Worm (Caenorhabditis elegans) whole organism, late embryonic: ENCODE results near the gene nas-31.

Source experiments
- C38D4.7 ChIP-seq: fragments of 200-800 bp; sonication (Bioruptor generic); optimal IDR thresholded peaks from 2 replicates; lab custom pipeline; 2018; ENCODE audit warnings: mild to moderate bottlenecking, missing genetic modification characterization, moderate library complexity, missing compliant biosample characterization
- F13H6.1 ChIP-seq: sonication (generic microtip); optimal IDR thresholded peaks from 2 replicates; lab custom pipeline; 2016; ENCODE audit warnings: missing genetic modification characterization, missing compliant biosample characterization
- K02D7.2 ChIP-seq: sonication (generic microtip); optimal IDR thresholded peaks from 2 replicates; lab custom pipeline; 2017; ENCODE audit warnings: mild to moderate bottlenecking, missing genetic modification characterization, missing compliant biosample characterization
- K09A11.1 ChIP-seq: sonication (generic microtip); optimal IDR thresholded peaks from 2 replicates; lab custom pipeline; 2017; ENCODE audit warnings: antibody characterized with exemption, mild to moderate bottlenecking, missing genetic modification characterization, missing compliant biosample characterization; ENCODE audit not compliant: insufficient read depth
- T23F11.4 ChIP-seq: fragments of 200-800 bp; sonication (Bioruptor generic); optimal IDR thresholded peaks from 2 replicates; lab custom pipeline; 2018; ENCODE audit warnings: mild to moderate bottlenecking, missing genetic modification characterization, missing compliant biosample characterization
- Y22D7AL.16 ChIP-seq: sonication (generic microtip); optimal IDR thresholded peaks from 2 replicates; lab custom pipeline; 2016; ENCODE audit warnings: missing genetic modification characterization, missing compliant biosample characterization
- ahr-1 ChIP-seq: sonication (generic microtip); optimal IDR thresholded peaks from 2 replicates; lab custom pipeline; 2016; ENCODE audit warnings: missing genetic modification characterization, missing compliant biosample characterization
- ceh-14 ChIP-seq: sonication (generic microtip); optimal IDR thresholded peaks from 2 replicates; lab custom pipeline; 2016; ENCODE audit warnings: missing genotype, missing genetic modification characterization, missing compliant biosample characterization
- ceh-31 ChIP-seq: sonication (generic microtip); optimal IDR thresholded peaks from 2 replicates; lab custom pipeline; 2016; ENCODE audit warnings: missing genetic modification characterization, missing compliant biosample characterization
- ceh-34 ChIP-seq: sonication (generic microtip); optimal IDR thresholded peaks from 2 replicates; lab custom pipeline; 2016; ENCODE audit warnings: mild to moderate bottlenecking, missing genetic modification characterization, missing compliant biosample characterization
- ceh-45 ChIP-seq: fragments of 200-800 bp; sonication (Bioruptor generic); IDR thresholded peaks from 2 replicates; pipeline ENCODE4 v1.3.6; 2022; ENCODE audit warnings: missing genetic modification reagents, missing genetic modification characterization, missing compliant biosample characterization
- ceh-48 ChIP-seq: sonication (generic microtip); optimal IDR thresholded peaks from 2 replicates; lab custom pipeline; 2016; ENCODE audit warnings: missing genetic modification characterization, inconsistent platforms, missing compliant biosample characterization
- ceh-9 ChIP-seq: sonication (generic microtip); optimal IDR thresholded peaks from 2 replicates; lab custom pipeline; 2016; ENCODE audit warnings: mild to moderate bottlenecking, missing genetic modification characterization, inconsistent platforms, missing compliant biosample characterization
- dmd-4 ChIP-seq: sonication (generic microtip); optimal IDR thresholded peaks from 2 replicates; lab custom pipeline; 2016; ENCODE audit warnings: borderline replicate concordance, missing genetic modification characterization, missing compliant biosample characterization
- dve-1 ChIP-seq: sonication (generic microtip); optimal IDR thresholded peaks from 2 replicates; lab custom pipeline; 2017; ENCODE audit warnings: antibody characterized with exemption, mild to moderate bottlenecking, missing genetic modification characterization, missing compliant biosample characterization
- elt-2 ChIP-seq: sonication (generic microtip); optimal IDR thresholded peaks from 2 replicates; lab custom pipeline; 2016; ENCODE audit warnings: missing genetic modification reagents, missing genetic modification characterization, missing compliant biosample characterization
- ets-4 ChIP-seq: sonication (generic microtip); optimal IDR thresholded peaks from 2 replicates; lab custom pipeline; 2016; ENCODE audit warnings: missing genetic modification characterization, missing compliant biosample characterization
- fkh-10 ChIP-seq: fragments of 150-350 bp; optimal IDR thresholded peaks from 2 replicates; lab custom pipeline; 2014; ENCODE audit warnings: missing biosample characterization, missing genetic modification reagents, missing genetic modification characterization
- fkh-6 ChIP-seq: sonication (generic microtip); optimal IDR thresholded peaks from 2 replicates; lab custom pipeline; 2016; ENCODE audit warnings: missing genetic modification characterization, missing compliant biosample characterization
- gmeb-2 ChIP-seq: sonication (generic microtip); optimal IDR thresholded peaks from 2 replicates; lab custom pipeline; 2016; ENCODE audit warnings: missing genetic modification characterization, inconsistent platforms, missing compliant biosample characterization
- hlh-15 ChIP-seq: sonication (generic microtip); optimal IDR thresholded peaks from 2 replicates; lab custom pipeline; 2016; ENCODE audit warnings: missing genetic modification characterization, missing compliant biosample characterization
- hlh-6 ChIP-seq: sonication (generic microtip); optimal IDR thresholded peaks from 2 replicates; lab custom pipeline; 2016; ENCODE audit warnings: missing genotype, missing genetic modification characterization, missing compliant biosample characterization
- hlh-8 ChIP-seq: sonication (generic microtip); optimal IDR thresholded peaks from 2 replicates; lab custom pipeline; 2016; ENCODE audit warnings: missing genotype, missing genetic modification characterization, missing compliant biosample characterization
- lim-6 ChIP-seq: sonication (generic microtip); optimal IDR thresholded peaks from 2 replicates; lab custom pipeline; 2016; ENCODE audit warnings: missing genetic modification characterization, missing compliant biosample characterization
- madf-2 ChIP-seq: sonication (generic microtip); optimal IDR thresholded peaks from 2 replicates; lab custom pipeline; 2017; ENCODE audit warnings: missing genetic modification characterization, missing compliant biosample characterization
- nhr-232 ChIP-seq: sonication (generic microtip); optimal IDR thresholded peaks from 2 replicates; lab custom pipeline; 2016; ENCODE audit warnings: missing genetic modification characterization, missing compliant biosample characterization
- npax-4 ChIP-seq: sonication (generic microtip); optimal IDR thresholded peaks from 2 replicates; lab custom pipeline; 2016; ENCODE audit warnings: missing genetic modification characterization, missing compliant biosample characterization
- odd-2 ChIP-seq: sonication (generic microtip); optimal IDR thresholded peaks from 2 replicates; lab custom pipeline; 2017; ENCODE audit warnings: antibody characterized with exemption, mild to moderate bottlenecking, missing genetic modification characterization, missing compliant biosample characterization
- pag-3 ChIP-seq: sonication (generic microtip); optimal IDR thresholded peaks from 2 replicates; lab custom pipeline; 2016; ENCODE audit warnings: missing compliant biosample characterization, missing genetic modification characterization, borderline replicate concordance
- pax-1 ChIP-seq: fragments of 150-350 bp; optimal IDR thresholded peaks from 2 replicates; lab custom pipeline; 2014; ENCODE audit warnings: missing biosample characterization, missing genetic modification characterization
- pha-2 ChIP-seq: sonication (generic microtip); optimal IDR thresholded peaks from 2 replicates; lab custom pipeline; 2017; ENCODE audit warnings: mild to moderate bottlenecking, missing genetic modification characterization, missing compliant biosample characterization
- pha-4 ChIP-seq: fragments of 150-350 bp; optimal IDR thresholded peaks from 2 replicates; lab custom pipeline; 2018; ENCODE audit warnings: missing biosample characterization, missing genetic modification reagents, missing genetic modification characterization
- sdc-2 ChIP-seq: sonication (generic microtip); optimal IDR thresholded peaks from 2 replicates; lab custom pipeline; 2016; ENCODE audit warnings: missing genotype, missing genetic modification characterization, missing compliant biosample characterization
- sox-4 ChIP-seq: sonication (generic microtip); optimal IDR thresholded peaks from 2 replicates; lab custom pipeline; 2017; ENCODE audit warnings: mild to moderate bottlenecking, missing genetic modification characterization, inconsistent platforms, missing compliant biosample characterization
- syd-9 ChIP-seq: sonication (generic microtip); optimal IDR thresholded peaks from 2 replicates; lab custom pipeline; 2016; ENCODE audit warnings: mild to moderate bottlenecking, missing genetic modification characterization, moderate library complexity, missing compliant biosample characterization
- tbx-2 ChIP-seq: sonication (generic microtip); optimal IDR thresholded peaks from 2 replicates; lab custom pipeline; 2016; ENCODE audit warnings: missing genetic modification characterization, missing compliant biosample characterization
- tbx-7 ChIP-seq: sonication (generic microtip); optimal IDR thresholded peaks from 2 replicates; lab custom pipeline; 2016; ENCODE audit warnings: missing genotype, missing genetic modification characterization, missing compliant biosample characterization
- unc-55 ChIP-seq: sonication (generic microtip); optimal IDR thresholded peaks from 2 replicates; lab custom pipeline; 2017; ENCODE audit warnings: missing biosample characterization, missing genetic modification reagents, missing genetic modification characterization
- unc-86 ChIP-seq: sonication (generic microtip); optimal IDR thresholded peaks from 2 replicates; lab custom pipeline; 2016; ENCODE audit warnings: missing genetic modification characterization, missing compliant biosample characterization
- zip-5 ChIP-seq: sonication (generic microtip); optimal IDR thresholded peaks from 2 replicates; lab custom pipeline; 2016; ENCODE audit warnings: missing genetic modification characterization, missing compliant biosample characterization

nas-31 gene

ce11 chrV:10925658-10926057 is 4.0 kb upstream of the nas-31 start:
- TF ChIP-seq pha-4 (no peak), hlh-8 (tag; lab: Kevin White, UChicago) (no peak), lim-6 (tag; lab: Kevin White, UChicago) (no peak), dmd-4 (no peak), madf-2 (tag; lab: Kevin White, UChicago) (no peak), T23F11.4 (GFP tag; lab: Kevin White, UChicago) (no peak), sdc-2 (tag; lab: Kevin White, UChicago) (no peak), pha-2 (tag; lab: Kevin White, UChicago) (no peak), fkh-6 (no peak), zip-5 (tag; lab: Kevin White, UChicago) (no peak), hlh-6 (tag; lab: Kevin White, UChicago) (no peak), odd-2 (tag; lab: Kevin White, UChicago) (no peak), ceh-45 (GFP tag; lab: Robert Waterston, UW) (no peak), syd-9 (tag; lab: Kevin White, UChicago) (no peak), C38D4.7 (GFP tag; lab: Kevin White, UChicago) (no peak), nhr-232 (no peak), pax-1 (tag; lab: Kevin White, UChicago) (no peak)

- TF ChIP-seq unc-55 (GFP tag; lab: Kevin White, UChicago) (no peak), sox-4 (tag; lab: Kevin White, UChicago) (no peak), unc-86 (tag; lab: Kevin White, UChicago) (no peak), ceh-14 (no peak), K09A11.1 (no peak), ets-4 (tag; lab: Kevin White, UChicago) (no peak), pha-4 (no peak), tbx-2 (tag; lab: Kevin White, UChicago) (no peak), fkh-10 (no peak), elt-2 (tag; lab: Kevin White, UChicago) (no peak), dve-1 (tag; lab: Kevin White, UChicago) (no peak), K02D7.2 (no peak), madf-2 (tag; lab: Kevin White, UChicago) (no peak)
Measured at ce11 chrV:10924731-10925130, 3.1 kb upstream of the nas-31 start, which contains the start of gene F58B4.6. Gene F58B4.6 (plus strand): TSS chrV:10925031.

- TF ChIP-seq hlh-6 (tag; lab: Kevin White, UChicago) (no peak), pag-3 (tag; lab: Kevin White, UChicago) (no peak), Y22D7AL.16 (tag; lab: Kevin White, UChicago) (no peak), ceh-48 (no peak), gmeb-2 (tag; lab: Kevin White, UChicago) (no peak), F13H6.1 (tag; lab: Kevin White, UChicago) (no peak), tbx-2 (tag; lab: Kevin White, UChicago) (no peak), hlh-15 (tag; lab: Kevin White, UChicago) (no peak)
Measured at ce11 chrV:10923229-10923628, 1.6 kb upstream of the nas-31 start, which contains the start of gene F58B4.7. Gene F58B4.7 (minus strand): TSS chrV:10923329.

ce11 chrV:10918373-10918772 is 3.3 kb downstream of the nas-31 start, which contains the start of gene F58B4.2:
Gene F58B4.2 (minus strand): TSS chrV:10918473.
- TF ChIP-seq ceh-9 (tag; lab: Kevin White, UChicago), result no peak
- TF ChIP-seq ceh-34 (tag; lab: Kevin White, UChicago), result no peak
- no peak for TF ChIP-seq K02D7.2
- TF ChIP-seq tbx-7 (tag; lab: Kevin White, UChicago), result no peak
- no peak for TF ChIP-seq zip-5 (tag; lab: Kevin White, UChicago)
- no peak for TF ChIP-seq unc-86 (tag; lab: Kevin White, UChicago)
- no peak for TF ChIP-seq ceh-48
- TF ChIP-seq ceh-31, result no peak
- TF ChIP-seq madf-2 (tag; lab: Kevin White, UChicago), result no peak
- TF ChIP-seq lim-6 (tag; lab: Kevin White, UChicago), result no peak
- TF ChIP-seq npax-4 (tag; lab: Kevin White, UChicago), result no peak
- TF ChIP-seq ahr-1, result no peak
- no peak for TF ChIP-seq gmeb-2 (tag; lab: Kevin White, UChicago)
- TF ChIP-seq unc-55 (GFP tag; lab: Kevin White, UChicago), result no peak
- no peak for TF ChIP-seq pax-1 (tag; lab: Kevin White, UChicago)
